Fruit fly (Drosophila melanogaster): ENCODE results near the gene CG7781.

The CG7781 gene

dm6 chr2L:8351333-8351732 is 26.1 kb upstream of the CG7781 start:
- TF ChIP-seq CG8478 (optimal IDR thresholded peaks at IDR 0.05) (no peak), CTCF (optimal IDR thresholded peaks at IDR 0.05) (no peak)

- TF ChIP-seq CTCF (optimal IDR thresholded peaks at IDR 0.05), result no peak
- no peak for TF ChIP-seq CG8478 (optimal IDR thresholded peaks at IDR 0.05)
Measured at dm6 chr2L:8350560-8351171, 25.5 kb upstream of the CG7781 start.

dm6 chr2L:8346260-8346659 is 21.1 kb upstream of the CG7781 start, which contains the start of gene CG7778:
CG7778 (plus strand) TSS chr2L:8346620.
- no peak for TF ChIP-seq CTCF (optimal IDR thresholded peaks at IDR 0.05)
- TF ChIP-seq CG8478 (optimal IDR thresholded peaks at IDR 0.05), result no peak

- TF ChIP-seq CG8478 (optimal IDR thresholded peaks at IDR 0.05), result no peak
- TF ChIP-seq CTCF (optimal IDR thresholded peaks at IDR 0.05), result no peak
Measured at dm6 chr2L:8344536-8344935, 19.3 kb upstream of the CG7781 start.

dm6 chr2L:8342395-8342794 is 17.2 kb upstream of the CG7781 start, which contains the start of gene CG14273:
CG14273 (plus strand) TSS chr2L:8342695.
- no peak for TF ChIP-seq CG8478 (optimal IDR thresholded peaks at IDR 0.05)
- TF ChIP-seq CTCF (optimal IDR thresholded peaks at IDR 0.05), result no peak

dm6 chr2L:8339751-8340349 is 14.6 kb upstream of the CG7781 start:
- TF ChIP-seq CG8478 (optimal IDR thresholded peaks at IDR 0.05), result no peak
- TF ChIP-seq CTCF (optimal IDR thresholded peaks at IDR 0.05), result no peak

- TF ChIP-seq CG8478 (optimal IDR thresholded peaks at IDR 0.05) (no peak), CTCF (optimal IDR thresholded peaks at IDR 0.05) (no peak)
Measured at dm6 chr2L:8338039-8338438, 12.8 kb upstream of the CG7781 start, which contains the start of gene witty. witty (plus strand) TSS chr2L:8338287.

dm6 chr2L:8334705-8335104 is 9.5 kb upstream of the CG7781 start:
- TF ChIP-seq CG8478 (optimal IDR thresholded peaks at IDR 0.05) (no peak), CTCF (optimal IDR thresholded peaks at IDR 0.05) (no peak)

- TF ChIP-seq CG8478 (optimal IDR thresholded peaks at IDR 0.05) (no peak), CTCF (optimal IDR thresholded peaks at IDR 0.05) (no peak)
Measured at dm6 chr2L:8333624-8334023, 8.4 kb upstream of the CG7781 start.

- no peak for TF ChIP-seq CTCF (optimal IDR thresholded peaks at IDR 0.05)
- TF ChIP-seq CG8478 (optimal IDR thresholded peaks at IDR 0.05), result no peak
Measured at dm6 chr2L:8333185-8333584, 8.0 kb upstream of the CG7781 start.

dm6 chr2L:8328526-8329097 is 3.4 kb upstream of the CG7781 start:
- no peak for TF ChIP-seq CTCF (optimal IDR thresholded peaks at IDR 0.05)
- TF ChIP-seq CG8478 (optimal IDR thresholded peaks at IDR 0.05), result no peak

- no peak for TF ChIP-seq CG8478 (optimal IDR thresholded peaks at IDR 0.05)
- TF ChIP-seq CTCF (optimal IDR thresholded peaks at IDR 0.05), result no peak
Measured at dm6 chr2L:8327783-8328327, 2.6 kb upstream of the CG7781 start.

dm6 chr2L:8327272-8327555 is 2.0 kb upstream of the CG7781 start, which contains the start of gene CG14275:
CG14275 (plus strand) TSS chr2L:8327456.
- no peak for TF ChIP-seq CTCF (optimal IDR thresholded peaks at IDR 0.05)
- no peak for TF ChIP-seq CG8478 (optimal IDR thresholded peaks at IDR 0.05)

dm6 chr2L:8326414-8327271 is 1.4 kb upstream of the CG7781 start:
- TF ChIP-seq CG8478 (optimal IDR thresholded peaks at IDR 0.05), result no peak
- no peak for TF ChIP-seq CTCF (optimal IDR thresholded peaks at IDR 0.05)

dm6 chr2L:8319858-8320525 is 5.2 kb downstream of the CG7781 start, which contains the start of the genes mtsh and strat:
mtsh (minus strand) TSS chr2L:8319908.
strat (plus strand) TSS chr2L:8320328.
- TF ChIP-seq CTCF (optimal IDR thresholded peaks at IDR 0.05) (no peak), CG8478 (optimal IDR thresholded peaks at IDR 0.05) (no peak)

All from S2 (cell line).